Worm (Caenorhabditis elegans) whole organism, early embryonic: Measurements from ENCODE around the gene T13H10.2.

ENCODE experiments used
- B0310.2 ChIP-seq: sonication (generic microtip); optimal IDR thresholded peaks from 2 replicates; lab custom pipeline; 2016; ENCODE audit warnings: mild to moderate bottlenecking, missing genetic modification characterization, missing compliant biosample characterization
- aly-1 ChIP-seq: sonication (generic microtip); optimal IDR thresholded peaks from 2 replicates; lab custom pipeline; 2016; ENCODE audit warnings: missing genetic modification characterization, missing compliant biosample characterization
- ama-1 ChIP-seq: fragments of 150-350 bp; optimal IDR thresholded peaks from 2 replicates; lab custom pipeline; 2014
- ceh-13 ChIP-seq: fragments of 200-800 bp; sonication (Bioruptor generic); optimal IDR thresholded peaks from 2 replicates; lab custom pipeline; 2018; ENCODE audit warnings: mild to moderate bottlenecking, missing genetic modification characterization, missing compliant biosample characterization
- ceh-36 ChIP-seq: sonication (generic microtip); optimal IDR thresholded peaks from 2 replicates; lab custom pipeline; 2016; ENCODE audit warnings: missing genetic modification characterization, inconsistent platforms, missing compliant biosample characterization
- ets-7 ChIP-seq: sonication (generic microtip); optimal IDR thresholded peaks from 2 replicates; lab custom pipeline; 2016; ENCODE audit warnings: missing genotype, missing genetic modification characterization, missing compliant biosample characterization
- flt-1 ChIP-seq: fragments of 200-800 bp; sonication (Bioruptor generic); IDR thresholded peaks from 2 replicates; pipeline ENCODE4 v1.3.6; 2022; ENCODE audit warnings: missing genetic modification characterization, missing compliant biosample characterization
- hmbx-1 ChIP-seq: sonication (generic microtip); optimal IDR thresholded peaks from 2 replicates; lab custom pipeline; 2016; ENCODE audit warnings: mild to moderate bottlenecking, missing genetic modification characterization, missing compliant biosample characterization
- hmg-4 ChIP-seq: fragments of 200-800 bp; sonication (Bioruptor generic); optimal IDR thresholded peaks from 2 replicates; lab custom pipeline; 2018; ENCODE audit warnings: mild to moderate bottlenecking, missing genetic modification characterization, missing compliant biosample characterization
- hnd-1 ChIP-seq: sonication (generic microtip); optimal IDR thresholded peaks from 2 replicates; lab custom pipeline; 2016; ENCODE audit warnings: missing genetic modification characterization, missing compliant biosample characterization
- scrt-1 ChIP-seq: fragments of 200-800 bp; sonication (Bioruptor generic); IDR thresholded peaks from 2 replicates; pipeline ENCODE4 v1.3.6; 2022; ENCODE audit warnings: missing genetic modification characterization, missing compliant biosample characterization
- sea-1 ChIP-seq: fragments of 200-800 bp; sonication (Bioruptor generic); conservative IDR thresholded peaks from 2 replicates; pipeline ENCODE4 v1.3.6; 2022; ENCODE audit warnings: missing genetic modification characterization, missing compliant biosample characterization
- tbx-11 ChIP-seq: fragments of 200-800 bp; sonication (Bioruptor generic); IDR thresholded peaks from 2 replicates; pipeline ENCODE4 v1.3.6; 2022; ENCODE audit warnings: missing genetic modification characterization, missing compliant biosample characterization
- tra-4 ChIP-seq: sonication (generic microtip); optimal IDR thresholded peaks from 2 replicates; lab custom pipeline; 2017; ENCODE audit warnings: missing genetic modification characterization, missing compliant biosample characterization

DNA sequence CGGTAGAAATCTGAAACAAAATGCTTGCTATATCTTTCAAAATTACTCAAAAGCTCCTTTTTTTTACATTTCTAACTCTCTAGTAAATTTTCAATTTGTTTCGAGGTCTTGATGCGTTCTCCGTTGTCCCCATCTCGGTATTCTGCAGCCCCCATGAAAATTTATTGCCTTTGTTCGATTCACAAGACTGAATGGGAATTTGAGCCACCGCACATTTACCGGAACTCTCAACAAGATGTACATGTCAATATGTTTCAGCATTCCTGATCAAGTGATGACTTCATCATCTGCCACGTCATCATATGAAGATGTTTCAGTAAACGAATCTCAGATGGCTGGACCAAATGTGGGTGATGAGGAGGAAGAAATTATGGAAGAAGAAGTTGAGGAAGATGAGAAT, 43.6 kb upstream of the T13H10.2 start:
- TF ChIP-seq ceh-13 (GFP tag; lab: Kevin White, UChicago) (no peak), ets-7 (no peak), ceh-36 (tag; lab: Kevin White, UChicago) (no peak), B0310.2 (tag; lab: Kevin White, UChicago) (no peak), ama-1 (lab: Kevin White, UChicago) (no peak), hmg-4 (GFP tag; lab: Kevin White, UChicago) (no peak), tra-4 (tag; lab: Kevin White, UChicago) (no peak), hmbx-1 (tag; lab: Kevin White, UChicago) (no peak), sea-1 (GFP tag; lab: Robert Waterston, UW) (no peak), aly-1 (tag; lab: Kevin White, UChicago) (no peak), flt-1 (no peak), tbx-11 (GFP tag; lab: Robert Waterston, UW) (no peak), hnd-1 (tag; lab: Kevin White, UChicago) (no peak), scrt-1 (GFP tag; lab: Robert Waterston, UW) (no peak)
